Worm (Caenorhabditis elegans) whole organism, L2 larva: Measurements from ENCODE around the gene gop-3.
A peak's percentile ranks its signal among the peaks of the same experiment; 100 is the strongest.
"Not testable (repeated sequence)": the region's sequence is repeated elsewhere in the genome, so short reads cannot be mapped to it uniquely, and the experiment has no call there.

Experiments
- C34F6.9 ChIP-seq: fragments of 150-350 bp; optimal IDR thresholded peaks from 2 replicates; lab custom pipeline; 2014; ENCODE audit warnings: missing biosample characterization, missing genetic modification characterization
- F13H6.1 ChIP-seq: sonication (generic microtip); optimal IDR thresholded peaks from 2 replicates; lab custom pipeline; 2016; ENCODE audit warnings: missing genetic modification characterization, missing compliant biosample characterization
- alr-1 ChIP-seq: fragments of 150-350 bp; optimal IDR thresholded peaks from 2 replicates; lab custom pipeline; 2014; ENCODE audit warnings: missing biosample characterization, missing genetic modification characterization
- aly-2 ChIP-seq: fragments of 150-350 bp; optimal IDR thresholded peaks from 2 replicates; lab custom pipeline; 2014; ENCODE audit warnings: missing biosample characterization, missing genetic modification characterization
- ama-1 ChIP-seq: fragments of 150-350 bp; optimal IDR thresholded peaks from 2 replicates; lab custom pipeline; 2018; ENCODE audit warnings: inconsistent platforms
- crh-2 ChIP-seq: sonication (generic microtip); optimal IDR thresholded peaks from 2 replicates; lab custom pipeline; 2017; ENCODE audit warnings: missing biosample characterization, missing genetic modification characterization
- dmd-4 ChIP-seq: sonication (generic microtip); optimal IDR thresholded peaks from 2 replicates; lab custom pipeline; 2017; ENCODE audit warnings: missing biosample characterization, missing genetic modification characterization
- egl-27 ChIP-seq: sonication (generic microtip); optimal IDR thresholded peaks from 3 replicates; lab custom pipeline; 2017; ENCODE audit warnings: missing biosample characterization, missing genetic modification reagents, missing genetic modification characterization
- elt-1 ChIP-seq: fragments of 150-350 bp; optimal IDR thresholded peaks from 2 replicates; lab custom pipeline; 2014; ENCODE audit warnings: missing biosample characterization, missing genetic modification characterization
- elt-3 ChIP-seq: sonication (generic microtip); optimal IDR thresholded peaks from 2 replicates; lab custom pipeline; 2017; ENCODE audit warnings: missing biosample characterization, missing genetic modification characterization
- fos-1 ChIP-seq: fragments of 150-350 bp; optimal IDR thresholded peaks from 2 replicates; lab custom pipeline; 2014; ENCODE audit warnings: missing biosample characterization, missing genetic modification characterization
- gmeb-1 ChIP-seq: fragments of 150-350 bp; optimal IDR thresholded peaks from 2 replicates; lab custom pipeline; 2014; ENCODE audit warnings: missing biosample characterization, missing genetic modification characterization
- lin-11 ChIP-seq: fragments of 150-350 bp; sonication (generic microtip); optimal IDR thresholded peaks from 2 replicates; lab custom pipeline; 2014; ENCODE audit warnings: missing biosample characterization, missing genetic modification characterization, inconsistent platforms, mixed read lengths
- lin-13 ChIP-seq: fragments of 150-350 bp; optimal IDR thresholded peaks from 2 replicates; lab custom pipeline; 2014; ENCODE audit warnings: missing biosample characterization, missing genetic modification reagents, missing genetic modification characterization
- lsy-2 ChIP-seq, 2 experiments: fragments of 150-350 bp in 1 of 2; sonication (generic microtip) in 1 of 2; optimal IDR thresholded peaks; 2 replicates each; lab custom pipeline; 2014 to 2017; ENCODE audit warnings: missing biosample characterization in 2 of 2, missing genetic modification characterization in 2 of 2
- mab-5 ChIP-seq: fragments of 150-350 bp; optimal IDR thresholded peaks from 2 replicates; lab custom pipeline; 2014; ENCODE audit warnings: missing biosample characterization, missing genetic modification characterization
- mbf-1 ChIP-seq: sonication (generic microtip); optimal IDR thresholded peaks from 2 replicates; lab custom pipeline; 2017; ENCODE audit warnings: missing biosample characterization, missing genetic modification characterization
- mdl-1 ChIP-seq, 2 experiments: fragments of 150-350 bp in 1 of 2; sonication (generic microtip) in 1 of 2; optimal IDR thresholded peaks; 2 replicates each; lab custom pipeline; 2017; ENCODE audit warnings: missing biosample characterization in 2 of 2, missing genetic modification characterization in 2 of 2
- nhr-10 ChIP-seq: sonication (generic microtip); optimal IDR thresholded peaks from 2 replicates; lab custom pipeline; 2017; ENCODE audit warnings: missing biosample characterization, missing genetic modification characterization
- nhr-11 ChIP-seq: fragments of 150-350 bp; optimal IDR thresholded peaks from 2 replicates; lab custom pipeline; 2014; ENCODE audit warnings: missing biosample characterization, missing genetic modification characterization
- nhr-12 ChIP-seq: fragments of 150-350 bp; optimal IDR thresholded peaks from 2 replicates; lab custom pipeline; 2014; ENCODE audit warnings: missing biosample characterization, missing genetic modification characterization
- nhr-129 ChIP-seq: fragments of 150-350 bp; optimal IDR thresholded peaks from 2 replicates; lab custom pipeline; 2014; ENCODE audit warnings: missing biosample characterization, missing genetic modification characterization
- nhr-21 ChIP-seq: fragments of 150-350 bp; optimal IDR thresholded peaks from 2 replicates; lab custom pipeline; 2014; ENCODE audit warnings: missing biosample characterization, missing genetic modification characterization
- nhr-23 ChIP-seq: fragments of 150-350 bp; optimal IDR thresholded peaks from 2 replicates; lab custom pipeline; 2014; ENCODE audit warnings: missing biosample characterization, missing genetic modification reagents, missing genetic modification characterization
- nhr-25 ChIP-seq: fragments of 150-350 bp; sonication (generic microtip); optimal IDR thresholded peaks from 3 replicates; lab custom pipeline; 2014; ENCODE audit warnings: missing biosample characterization, missing genetic modification characterization
- nhr-77 ChIP-seq: fragments of 150-350 bp; optimal IDR thresholded peaks from 2 replicates; lab custom pipeline; 2014; ENCODE audit warnings: missing biosample characterization, missing genetic modification characterization
- peb-1 ChIP-seq: fragments of 150-350 bp; optimal IDR thresholded peaks from 2 replicates; lab custom pipeline; 2014; ENCODE audit warnings: missing biosample characterization, missing genetic modification characterization
- sma-3 ChIP-seq: sonication (generic microtip); optimal IDR thresholded peaks from 2 replicates; lab custom pipeline; 2016; ENCODE audit warnings: missing genetic modification reagents, missing genetic modification characterization, missing compliant biosample characterization
- sma-9 ChIP-seq, 2 experiments: fragments of 150-350 bp in 1 of 2; sonication (generic microtip) in 1 of 2; optimal IDR thresholded peaks; 2 replicates each; lab custom pipeline; 2014 to 2016; ENCODE audit warnings: missing genetic modification characterization in 2 of 2, mild to moderate bottlenecking in 1 of 2, missing biosample characterization in 1 of 2, missing compliant biosample characterization in 1 of 2, missing genetic modification reagents in 1 of 2, moderate library complexity in 1 of 2
- snpc-4 ChIP-seq: fragments of 150-350 bp; optimal IDR thresholded peaks from 2 replicates; lab custom pipeline; 2014; ENCODE audit warnings: missing biosample characterization, missing genetic modification characterization
- unc-55 ChIP-seq: fragments of 150-350 bp; sonication (generic microtip); optimal IDR thresholded peaks from 3 replicates; lab custom pipeline; 2014; ENCODE audit warnings: missing biosample characterization, missing genetic modification reagents, missing genetic modification characterization
- zag-1 ChIP-seq: fragments of 150-350 bp; optimal IDR thresholded peaks from 2 replicates; lab custom pipeline; 2014; ENCODE audit warnings: missing biosample characterization, missing genetic modification characterization
- ztf-1 ChIP-seq: fragments of 200-800 bp; sonication (Bioruptor generic); conservative IDR thresholded peaks from 2 replicates; pipeline ENCODE4 v1.3.6; 2022; ENCODE audit warnings: missing genetic modification characterization, missing compliant biosample characterization
- ztf-11 ChIP-seq: sonication (generic microtip); optimal IDR thresholded peaks from 2 replicates; lab custom pipeline; 2017; ENCODE audit warnings: missing biosample characterization, missing genetic modification characterization
- ztf-4 ChIP-seq: fragments of 150-350 bp; optimal IDR thresholded peaks from 2 replicates; lab custom pipeline; 2014; ENCODE audit warnings: missing biosample characterization, missing genetic modification characterization

The gop-3 gene

DNA sequence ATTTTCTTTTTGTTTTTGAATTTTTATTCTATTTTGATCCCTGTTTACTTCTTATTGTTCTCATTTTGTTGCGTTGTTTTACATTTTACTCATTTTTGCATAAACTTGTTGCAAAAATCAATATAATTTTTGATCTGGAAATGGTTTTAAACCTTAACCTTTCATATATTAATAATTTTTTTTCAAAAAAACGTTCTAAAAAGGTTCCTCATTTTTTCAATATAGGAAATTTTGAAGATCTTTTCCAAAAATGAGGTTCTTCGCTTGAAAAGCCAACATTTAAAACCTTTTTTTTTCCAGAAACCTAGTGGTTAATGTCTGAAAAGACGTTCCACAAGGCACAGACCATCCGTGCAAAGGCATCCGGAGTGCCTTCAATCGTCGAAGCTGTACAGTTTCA, at the start of gene gop-3:
Gene gop-3 (plus strand): TSS at position 301 of the 400 bp plus-strand sequence.
- TF ChIP-seq nhr-25 (tag; lab: Kevin White, UChicago): no peak
- no peak for TF ChIP-seq F13H6.1
- no peak for TF ChIP-seq sma-9 (GFP tag; optimal IDR thresholded peaks at IDR 0.05; lab: Kevin White, UChicago)
- TF ChIP-seq sma-9 (tag; optimal IDR thresholded peaks at IDR 0.05; lab: Kevin White, UChicago): no peak
- TF ChIP-seq ztf-11 (tag; lab: Kevin White, UChicago): no peak
- TF ChIP-seq mab-5: no peak
- TF ChIP-seq elt-3 (tag; lab: Kevin White, UChicago): no peak
- no peak for TF ChIP-seq aly-2 (tag; lab: Kevin White, UChicago)
- no peak for TF ChIP-seq gmeb-1 (tag; lab: Kevin White, UChicago)
- TF ChIP-seq nhr-77 (tag; lab: Kevin White, UChicago): no peak
- TF ChIP-seq mbf-1 (tag; lab: Kevin White, UChicago): no peak
- TF ChIP-seq dmd-4 (tag; lab: Kevin White, UChicago): no peak
- no peak for TF ChIP-seq peb-1 (tag; lab: Kevin White, UChicago)
- TF ChIP-seq unc-55: no peak
- TF ChIP-seq nhr-21 (tag; lab: Kevin White, UChicago): no peak

DNA sequence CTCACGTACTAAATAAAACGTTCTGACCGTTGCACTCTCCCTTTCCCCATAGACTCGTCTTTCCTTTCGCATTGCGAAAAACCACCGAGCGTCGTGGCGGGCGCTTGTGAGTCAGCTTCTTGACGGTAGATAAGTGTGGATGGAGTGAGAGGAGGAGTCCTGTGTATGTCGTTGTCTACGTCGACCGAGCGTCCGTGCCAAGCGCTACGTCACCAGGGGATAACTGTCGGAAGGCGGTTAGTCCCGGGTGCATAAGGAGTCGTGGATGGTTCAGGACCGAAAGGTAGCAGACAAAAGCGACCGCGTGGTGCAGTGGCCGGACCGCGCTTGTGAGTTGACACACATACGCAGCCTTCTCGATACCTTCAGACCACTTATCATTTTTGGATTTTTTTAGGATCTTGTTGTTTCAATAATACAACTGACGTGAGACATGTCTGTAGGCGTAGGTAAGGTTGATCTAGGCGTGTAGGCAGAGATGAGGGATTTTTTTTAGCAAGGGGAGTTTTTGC, 49.3 kb upstream of the gop-3 start:
- TF ChIP-seq lin-13 (GFP tag; lab: Kevin White, UChicago): peak; percentile 25
- peak; percentile 37 for TF ChIP-seq nhr-129 (tag; lab: Kevin White, UChicago)
- peak; percentile 18 for TF ChIP-seq crh-2 (tag; lab: Kevin White, UChicago)
- peak; percentile 58 for TF ChIP-seq F13H6.1
- peak; percentile 63 for TF ChIP-seq fos-1
- peak in 1 of 2 experiments; percentile 58 for TF ChIP-seq lsy-2 (tag; optimal IDR thresholded peaks at IDR 0.05; lab: Kevin White, UChicago)
- peak; percentile 52 for TF ChIP-seq sma-9 (GFP tag; optimal IDR thresholded peaks at IDR 0.05; lab: Kevin White, UChicago)
- not testable (repeated sequence) for TF ChIP-seq sma-9 (tag; optimal IDR thresholded peaks at IDR 0.05; lab: Kevin White, UChicago)
- peak; percentile 10 for TF ChIP-seq unc-55
- TF ChIP-seq egl-27 (tag; lab: Kevin White, UChicago): peak; percentile 7
- TF ChIP-seq gmeb-1 (tag; lab: Kevin White, UChicago): peak; percentile 21
- TF ChIP-seq nhr-21 (tag; lab: Kevin White, UChicago): peak; percentile 65

DNA sequence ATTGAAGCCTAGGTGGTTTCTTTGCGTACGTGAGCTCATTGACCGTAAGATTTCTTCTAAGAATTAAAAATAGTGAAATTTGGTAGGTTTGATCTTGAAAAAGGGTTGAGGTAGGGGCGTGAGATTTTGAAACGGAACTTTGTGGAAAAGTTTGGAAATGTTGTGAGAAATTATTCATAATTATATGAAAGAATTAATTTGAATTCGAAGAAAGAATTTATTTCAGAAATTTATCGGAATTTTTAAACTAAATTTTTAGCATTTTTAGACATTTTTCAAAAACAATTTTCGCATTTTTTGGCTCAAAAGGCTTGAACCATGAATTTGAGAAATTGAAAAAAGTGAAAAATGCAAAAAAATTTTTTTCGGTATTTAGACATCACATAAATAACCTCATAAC, 46.3 kb upstream of the gop-3 start:
- TF ChIP-seq nhr-10 (no peak), alr-1 (tag; lab: Kevin White, UChicago) (no peak), ztf-4 (no peak), elt-1 (tag; lab: Kevin White, UChicago) (no peak), sma-9 (GFP tag; optimal IDR thresholded peaks at IDR 0.05; lab: Kevin White, UChicago) (no peak), sma-9 (tag; optimal IDR thresholded peaks at IDR 0.05; lab: Kevin White, UChicago) (no peak), nhr-12 (no peak), mdl-1 (tag; optimal IDR thresholded peaks at IDR 0.05; lab: Kevin White, UChicago) (no peak), sma-3 (GFP tag; lab: Kevin White, UChicago) (no peak), nhr-77 (tag; lab: Kevin White, UChicago) (no peak), nhr-11 (tag; lab: Kevin White, UChicago) (no peak), unc-55 (no peak), lin-11 (tag; lab: Kevin White, UChicago) (no peak)

DNA sequence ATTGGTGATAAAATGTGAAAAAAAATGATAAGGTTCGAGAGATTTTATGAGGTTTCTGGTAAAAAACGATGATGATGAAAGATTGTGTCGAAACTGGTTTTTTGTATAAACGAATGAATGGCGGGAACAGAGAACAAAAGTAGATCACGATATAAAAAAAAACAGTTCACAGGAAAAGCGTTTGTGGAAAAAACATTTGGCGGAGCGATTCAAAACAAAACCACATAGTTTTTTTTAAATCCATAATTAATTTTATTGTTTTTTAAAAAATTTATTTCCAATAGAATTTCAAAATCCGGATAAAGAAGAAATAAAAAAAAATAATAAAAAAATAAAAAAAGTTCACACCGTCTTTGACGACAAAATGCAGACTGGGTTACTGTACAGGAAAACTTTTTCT, 45.1 kb upstream of the gop-3 start, which contains the start of gene ZC155.4:
Gene ZC155.4 (minus strand): TSS at position 101 of the 400 bp plus-strand sequence.
- no peak for TF ChIP-seq ama-1 (lab: Kevin White, UChicago)
- no peak for TF ChIP-seq zag-1 (tag; lab: Kevin White, UChicago)
- no peak for TF ChIP-seq C34F6.9 (tag; lab: Kevin White, UChicago)
- TF ChIP-seq mab-5: no peak
- TF ChIP-seq nhr-129 (tag; lab: Kevin White, UChicago): no peak
- no peak for TF ChIP-seq F13H6.1
- no peak for TF ChIP-seq snpc-4 (tag; lab: Kevin White, UChicago)
- TF ChIP-seq alr-1 (tag; lab: Kevin White, UChicago): no peak
- no peak for TF ChIP-seq nhr-25 (tag; lab: Kevin White, UChicago)
- no peak for TF ChIP-seq lin-11 (tag; lab: Kevin White, UChicago)
- TF ChIP-seq nhr-11 (tag; lab: Kevin White, UChicago): no peak
- TF ChIP-seq aly-2 (tag; lab: Kevin White, UChicago): no peak

DNA sequence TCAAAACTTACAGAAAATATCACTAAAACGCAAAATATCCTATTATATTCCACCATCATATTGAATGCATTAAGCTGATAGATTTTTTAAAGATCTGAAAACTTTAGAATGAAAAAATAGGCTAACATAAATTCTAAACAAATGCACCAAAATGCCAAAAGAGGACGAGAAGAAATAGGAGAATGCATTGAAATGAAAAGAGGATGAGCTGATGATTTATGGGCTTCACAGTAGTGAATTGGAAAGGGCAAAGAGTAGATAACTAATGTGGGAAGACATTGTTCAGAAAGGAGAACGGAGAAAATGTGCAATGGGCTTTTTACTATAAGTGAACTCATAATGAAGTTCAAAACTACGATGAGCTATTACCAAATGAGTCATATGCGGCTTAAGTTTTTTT, 43.0 kb upstream of the gop-3 start, which contains the start of gene cutl-19:
Gene cutl-19 (minus strand): TSS at position 101 of the 400 bp plus-strand sequence.
- TF ChIP-seq lin-11 (tag; lab: Kevin White, UChicago) (no peak), ama-1 (lab: Kevin White, UChicago) (no peak), nhr-129 (tag; lab: Kevin White, UChicago) (no peak), mbf-1 (tag; lab: Kevin White, UChicago) (no peak), sma-3 (GFP tag; lab: Kevin White, UChicago) (no peak), nhr-23 (tag; lab: Kevin White, UChicago) (no peak), egl-27 (tag; lab: Kevin White, UChicago) (no peak), elt-1 (tag; lab: Kevin White, UChicago) (no peak), ztf-1 (GFP tag; lab: Robert Waterston, UW) (no peak), fos-1 (no peak), nhr-21 (tag; lab: Kevin White, UChicago) (no peak), ztf-4 (no peak)
